Fruit fly (Drosophila melanogaster) whole organism, embryonic: ENCODE results near the gene CG43902.

Experiments used
- Atf-2 ChIP-seq: fragments of 200-800 bp; sonication (Bioruptor generic); optimal IDR thresholded peaks from 2 replicates; lab custom pipeline; 2016; ENCODE audit warnings: missing biosample characterization, missing genetic modification characterization
- Bteb2 ChIP-seq: fragments of 200-800 bp; sonication (Bioruptor generic); optimal IDR thresholded peaks from 2 replicates; lab custom pipeline; 2016; ENCODE audit warnings: missing biosample characterization, missing genetic modification characterization
- CG10267 ChIP-seq: fragments of 200-800 bp; sonication (Bioruptor generic); optimal IDR thresholded peaks from 2 replicates; lab custom pipeline; 2018; ENCODE audit warnings: missing biosample characterization, mild to moderate bottlenecking, missing genetic modification characterization, moderate library complexity
- CG10543 ChIP-seq: fragments of 200-800 bp; sonication (Bioruptor generic); optimal IDR thresholded peaks from 3 replicates; lab custom pipeline; 2017; ENCODE audit warnings: missing biosample characterization, mild to moderate bottlenecking, missing genetic modification characterization, moderate library complexity
- CG12942 ChIP-seq: fragments of 200-800 bp; sonication (Bioruptor generic); optimal IDR thresholded peaks from 3 replicates; lab custom pipeline; 2016; ENCODE audit warnings: missing biosample characterization, missing genetic modification characterization
- CG15073 ChIP-seq: fragments of 200-800 bp; sonication (Bioruptor generic); optimal IDR thresholded peaks from 2 replicates; lab custom pipeline; 2016; ENCODE audit warnings: missing biosample characterization, missing genetic modification characterization
- CG32532 ChIP-seq: fragments of 200-800 bp; sonication (Bioruptor generic); IDR thresholded peaks from 2 replicates; pipeline ENCODE4 v1.3.6; 2022; ENCODE audit warnings: missing biosample characterization, missing genetic modification characterization
- CG3995 ChIP-seq: fragments of 200-800 bp; sonication (Bioruptor generic); optimal IDR thresholded peaks from 3 replicates; lab custom pipeline; 2016; ENCODE audit warnings: missing biosample characterization, missing genetic modification characterization
- CG4282 ChIP-seq: fragments of 200-800 bp; sonication (Bioruptor generic); optimal IDR thresholded peaks from 2 replicates; lab custom pipeline; 2016; ENCODE audit warnings: missing biosample characterization, missing genetic modification characterization
- CG6175 ChIP-seq: fragments of 200-800 bp; sonication (Bioruptor generic); IDR thresholded peaks from 3 replicates; pipeline ENCODE4 v1.3.6; 2022; ENCODE audit warnings: missing biosample characterization, missing genetic modification characterization
- CG6254 ChIP-seq: fragments of 200-800 bp; sonication (Bioruptor generic); optimal IDR thresholded peaks from 3 replicates; lab custom pipeline; 2017; ENCODE audit warnings: mild to moderate bottlenecking, missing biosample characterization, missing genetic modification reagents, missing genetic modification characterization
- CG7556 ChIP-seq: fragments of 200-800 bp; sonication (Bioruptor generic); optimal IDR thresholded peaks from 2 replicates; lab custom pipeline; 2017; ENCODE audit warnings: missing biosample characterization, mild to moderate bottlenecking, missing genetic modification characterization
- CG9727 ChIP-seq: fragments of 200-800 bp; sonication (Bioruptor generic); optimal IDR thresholded peaks from 3 replicates; lab custom pipeline; 2017; ENCODE audit warnings: missing biosample characterization, mild to moderate bottlenecking, missing genetic modification characterization
- CkIIα-i1 ChIP-seq: fragments of 200-800 bp; sonication (Bioruptor generic); IDR thresholded peaks from 2 replicates; pipeline ENCODE4 v1.3.6; 2022; ENCODE audit warnings: missing biosample characterization, missing genetic modification characterization
- Drgx ChIP-seq: fragments of 200-800 bp; sonication (Bioruptor generic); IDR thresholded peaks from 2 replicates; pipeline ENCODE4 v1.3.6; 2022; ENCODE audit warnings: missing biosample characterization, missing genetic modification characterization
- Ets65A ChIP-seq: fragments of 200-800 bp; sonication (Bioruptor generic); peaks from one replicate; lab custom pipeline; 2016; ENCODE audit warnings: missing biosample characterization, missing genetic modification characterization
- Ets97D ChIP-seq: fragments of 200-800 bp; sonication (Bioruptor generic); optimal IDR thresholded peaks from 3 replicates; lab custom pipeline; 2016; ENCODE audit warnings: missing biosample characterization, missing genetic modification characterization
- Hey ChIP-seq: fragments of 200-800 bp; sonication (Bioruptor generic); optimal IDR thresholded peaks from 3 replicates; lab custom pipeline; 2018; ENCODE audit warnings: missing biosample characterization, mild to moderate bottlenecking, missing genetic modification characterization
- Med ChIP-seq: fragments of 200-800 bp; sonication (Bioruptor generic); peaks from one replicate; lab custom pipeline; 2016; ENCODE audit warnings: missing biosample characterization, missing genetic modification characterization, mild to moderate bottlenecking, inconsistent platforms, moderate library complexity
- Myb ChIP-seq: fragments of 200-800 bp; sonication (Bioruptor generic); optimal IDR thresholded peaks from 2 replicates; lab custom pipeline; 2016; ENCODE audit warnings: missing biosample characterization, missing genetic modification characterization
- NK7.1 ChIP-seq: fragments of 200-800 bp; sonication (Bioruptor generic); optimal IDR thresholded peaks from 3 replicates; lab custom pipeline; 2016; ENCODE audit warnings: missing biosample characterization, missing genetic modification characterization
- Nf-YB ChIP-seq: fragments of 200-800 bp; sonication (Bioruptor generic); optimal IDR thresholded peaks from 3 replicates; lab custom pipeline; 2019; ENCODE audit warnings: missing biosample characterization, mild to moderate bottlenecking, missing genetic modification characterization, moderate library complexity
- NfI ChIP-seq: fragments of 200-800 bp; sonication (Bioruptor generic); optimal IDR thresholded peaks from 3 replicates; lab custom pipeline; 2018; ENCODE audit warnings: missing biosample characterization, mild to moderate bottlenecking, missing genetic modification characterization, moderate library complexity
- Pdp1 ChIP-seq, 2 experiments: fragments of 200-800 bp; sonication (Bioruptor generic); optimal IDR thresholded peaks; 3 replicates each; lab custom pipeline; 2016; ENCODE audit warnings: missing biosample characterization in 2 of 2, missing genetic modification characterization in 2 of 2, mild to moderate bottlenecking in 1 of 2, moderate library complexity in 1 of 2
- Ptx1 ChIP-seq: fragments of 200-800 bp; sonication (Bioruptor generic); IDR thresholded peaks from 2 replicates; pipeline ENCODE4 v1.3.6; 2022; ENCODE audit warnings: missing biosample characterization, missing genetic modification characterization
- Sox102F ChIP-seq: fragments of 200-800 bp; sonication (Bioruptor generic); optimal IDR thresholded peaks from 2 replicates; lab custom pipeline; 2018; ENCODE audit warnings: missing biosample characterization, mild to moderate bottlenecking, missing genetic modification characterization, moderate library complexity
- Xrp1 ChIP-seq: fragments of 200-800 bp; sonication (Bioruptor generic); IDR thresholded peaks from 2 replicates; pipeline ENCODE4 v1.3.6; 2022; ENCODE audit warnings: missing biosample characterization, missing genetic modification characterization
- ato ChIP-seq: fragments of 200-800 bp; sonication (Bioruptor generic); IDR thresholded peaks from 2 replicates; pipeline ENCODE4 v1.3.6; 2022; ENCODE audit warnings: missing biosample characterization, missing genetic modification characterization; ENCODE audit not compliant: partially characterized antibody
- chif ChIP-seq, 2 experiments: fragments of 200-800 bp; sonication (Bioruptor generic); optimal IDR thresholded peaks; 3 replicates each; lab custom pipeline; 2016; ENCODE audit warnings: missing biosample characterization in 2 of 2, missing genetic modification characterization in 2 of 2
- ci ChIP-seq: fragments of 200-800 bp; sonication (Bioruptor generic); IDR thresholded peaks from 3 replicates; pipeline ENCODE4 v1.3.6; 2022; ENCODE audit warnings: missing biosample characterization, missing genetic modification characterization
- disco-r ChIP-seq: fragments of 200-800 bp; sonication (Bioruptor generic); optimal IDR thresholded peaks from 2 replicates; lab custom pipeline; 2016; ENCODE audit warnings: missing biosample characterization, missing genetic modification characterization
- esg ChIP-seq: fragments of 200-800 bp; sonication (Bioruptor generic); conservative IDR thresholded peaks from 2 replicates; pipeline ENCODE4 v1.3.6; 2022; ENCODE audit warnings: missing biosample characterization, missing genetic modification characterization
- fu2 ChIP-seq: fragments of 200-800 bp; sonication (Bioruptor generic); optimal IDR thresholded peaks from 2 replicates; lab custom pipeline; 2016; ENCODE audit warnings: missing biosample characterization, missing genetic modification characterization
- hkb ChIP-seq, 2 experiments: fragments of 200-800 bp in 1 of 2; fragments of >200 bp in 1 of 2; sonication (Bioruptor generic) in 1 of 2; IDR thresholded peaks in 1 of 2; optimal IDR thresholded peaks in 1 of 2; 2 replicates each; pipeline versions ENCODE4 v1.3.6 to Lab custom; 2017 to 2022; ENCODE audit warnings: missing biosample characterization in 1 of 2, missing genetic modification characterization in 1 of 2
- pan ChIP-seq, 4 experiments: fragments of >200 bp in 3 of 4; fragments of 200-800 bp in 1 of 4; sonication (Bioruptor generic) in 1 of 4; optimal IDR thresholded peaks in 3 of 4; IDR thresholded peaks in 1 of 4; 2 replicates each; pipeline versions ENCODE4 v1.3.6 to Lab custom; 2017 to 2022; ENCODE audit warnings: missing biosample characterization in 2 of 4, missing genetic modification characterization in 2 of 4, mixed read lengths in 1 of 4
- ro ChIP-seq: fragments of 200-800 bp; sonication (Bioruptor generic); IDR thresholded peaks from 2 replicates; pipeline ENCODE4 v1.3.6; 2022; ENCODE audit warnings: missing biosample characterization, missing genetic modification characterization
- sc ChIP-seq, 3 experiments: fragments of >200 bp in 2 of 3; fragments of 200-800 bp in 1 of 3; sonication (Bioruptor generic) in 1 of 3; optimal IDR thresholded peaks; 2 replicates in 2 of 3; 3 replicates in 1 of 3; lab custom pipeline; 2017; ENCODE audit warnings: mild to moderate bottlenecking in 1 of 3, missing biosample characterization in 1 of 3, missing genetic modification characterization in 1 of 3, missing genetic modification reagents in 1 of 3
- sens ChIP-seq: fragments of 200-800 bp; sonication (Bioruptor generic); peaks from one replicate; lab custom pipeline; 2016; ENCODE audit warnings: missing biosample characterization, missing genetic modification characterization
- sug ChIP-seq: fragments of 200-800 bp; optimal IDR thresholded peaks from 2 replicates; lab custom pipeline; 2019; ENCODE audit warnings: missing biosample characterization, mild to moderate bottlenecking, missing genetic modification characterization, moderate library complexity
- wor ChIP-seq: fragments of 200-800 bp; sonication (Bioruptor generic); IDR thresholded peaks from 2 replicates; pipeline ENCODE4 v1.3.6; 2022; ENCODE audit warnings: missing biosample characterization, missing genetic modification characterization

Gene CG43902

DNA sequence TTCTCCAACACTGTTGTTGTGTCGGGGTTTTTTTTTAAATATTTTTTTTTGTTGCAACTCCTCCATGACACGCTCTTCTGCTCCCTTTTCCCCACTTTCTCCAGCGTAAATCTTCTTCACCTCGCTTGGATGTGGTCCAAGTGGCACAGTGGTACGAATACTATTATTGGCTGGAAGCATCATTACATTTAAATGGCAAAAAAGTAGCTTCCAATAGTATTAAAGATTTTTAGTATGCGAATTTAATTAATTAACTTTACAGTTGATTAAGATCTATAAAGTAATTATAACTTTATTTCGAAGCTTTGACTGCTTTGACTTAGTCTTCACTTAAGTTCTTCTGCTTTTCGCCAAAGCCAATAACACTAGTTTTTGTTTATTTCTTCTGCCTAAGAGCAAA, 39.9 kb upstream of the CG43902 start:
- peak; percentile 37 for TF ChIP-seq Ets65A (GFP tag; lab: Kevin White, UChicago)
- TF ChIP-seq ato (GFP tag; lab: Robert Waterston, UW), result no peak
- no peak for TF ChIP-seq chif (GFP tag; optimal IDR thresholded peaks at IDR 0.05; lab: Kevin White, UChicago)
- TF ChIP-seq sens, result peak; percentile 54
- TF ChIP-seq, all 482 proteins: peak for 2

DNA sequence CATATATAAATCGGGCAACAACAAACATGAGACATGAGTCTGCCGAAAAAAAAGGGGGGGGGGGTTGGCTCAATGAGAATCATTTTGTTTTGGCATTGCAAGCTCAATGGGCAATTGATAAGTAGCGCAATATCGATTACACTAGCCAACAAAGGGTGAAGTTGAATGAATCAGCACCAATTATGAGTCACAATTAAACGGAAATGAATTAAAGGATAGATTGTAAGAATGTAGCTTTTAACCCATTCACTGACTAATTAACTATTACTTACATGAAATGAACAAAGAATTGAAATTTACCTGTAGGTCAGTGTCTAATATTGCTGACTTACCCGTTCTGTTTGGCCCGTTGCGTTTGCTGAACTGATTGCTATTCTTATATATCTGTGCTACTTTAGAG, 32.6 kb upstream of the CG43902 start:
- 0 out of 2 replicates have a peak, but pooled peaks have one; percentile 7 for TF ChIP-seq esg (GFP tag; lab: Robert Waterston, UW)
- 0 out of 2 replicates have a peak, but pooled peaks have one; percentile 11 for TF ChIP-seq Xrp1 (GFP tag; lab: Robert Waterston, UW)
- no peak for TF ChIP-seq CG15073 (GFP tag; lab: Kevin White, UChicago)
- TF ChIP-seq Med (GFP tag; lab: Kevin White, UChicago), result peak; percentile 51
- TF ChIP-seq CG6254 (GFP tag; lab: Kevin White, UChicago), result no peak
- TF ChIP-seq hkb (optimal IDR thresholded peaks at IDR 0.05; lab: Kevin White, UChicago), result no peak
- peak; percentile 10; the same call in 1 of the 2 replicates for TF ChIP-seq hkb (GFP tag; IDR thresholded peaks at IDR 0.05; lab: Robert Waterston, UW)
- no peak for TF ChIP-seq NfI
- TF ChIP-seq disco-r (GFP tag; lab: Kevin White, UChicago), result no peak
- no peak for TF ChIP-seq Pdp1 (GFP tag; optimal IDR thresholded peaks at IDR 0.05; lab: Kevin White, UChicago)
- no peak for TF ChIP-seq sug
- no peak for TF ChIP-seq Bteb2
- TF ChIP-seq pan (optimal IDR thresholded peaks at IDR 0.05; lab: Kevin White, UChicago), result no peak
- TF ChIP-seq pan (GFP tag; optimal IDR thresholded peaks at IDR 0.05 in 1 of 2, IDR thresholded peaks at IDR 0.05 in 1 of 2), result peak in 1 of 2 experiments; percentile 17
- peak; percentile 60 for TF ChIP-seq Drgx
- no peak for TF ChIP-seq fu2 (GFP tag; lab: Kevin White, UChicago)
- TF ChIP-seq Myb (GFP tag; lab: Kevin White, UChicago), result no peak
- no peak for TF ChIP-seq sc (optimal IDR thresholded peaks at IDR 0.05; lab: Kevin White, UChicago)
- TF ChIP-seq sc (GFP tag; optimal IDR thresholded peaks at IDR 0.05; lab: Kevin White, UChicago), result no peak
- TF ChIP-seq CG12942 (GFP tag; lab: Kevin White, UChicago), result no peak
- TF ChIP-seq CG10543 (GFP tag; lab: Kevin White, UChicago), result no peak
- TF ChIP-seq CG7556 (GFP tag; lab: Kevin White, UChicago), result no peak
- TF ChIP-seq Sox102F (GFP tag; lab: Kevin White, UChicago), result no peak
- TF ChIP-seq CG10267 (tag; lab: Kevin White, UChicago), result no peak
- TF ChIP-seq ci (GFP tag; lab: Robert Waterston, UW), result no peak
- no peak for TF ChIP-seq Atf-2 (GFP tag; lab: Kevin White, UChicago)
- no peak for TF ChIP-seq CG4282
- no peak for TF ChIP-seq Nf-YB (GFP tag; lab: Kevin White, UChicago)
- TF ChIP-seq NK7.1 (GFP tag; lab: Kevin White, UChicago), result no peak
- TF ChIP-seq Ets97D (GFP tag; lab: Kevin White, UChicago), result no peak
- TF ChIP-seq CkIIα-i1 (GFP tag; lab: Robert Waterston, UW), result no peak
- no peak for TF ChIP-seq ro (GFP tag; lab: Robert Waterston, UW)
- no peak for TF ChIP-seq CG9727 (GFP tag; lab: Kevin White, UChicago)
- 0 out of 2 replicates have a peak, but pooled peaks have one; percentile 16 for TF ChIP-seq CG32532 (GFP tag; lab: Robert Waterston, UW)
- no peak for TF ChIP-seq wor
- no peak for TF ChIP-seq Hey (tag; lab: Kevin White, UChicago)
- TF ChIP-seq sens, result peak; percentile 54
- TF ChIP-seq Ptx1 (GFP tag; lab: Robert Waterston, UW), result 0 out of 2 replicates have a peak, but pooled peaks have one; percentile 12
- TF ChIP-seq CG6175 (GFP tag; lab: Robert Waterston, UW), result no peak
- no peak for TF ChIP-seq CG3995 (GFP tag; lab: Kevin White, UChicago)
